Worm (Caenorhabditis elegans) whole organism, L4 larva: ENCODE data around the gene Y39B6A.5.
A peak's percentile ranks its signal among the peaks of the same experiment; 100 is the strongest.

Experiments used
- D1046.2 ChIP-seq: fragments of 200-800 bp; sonication (Bioruptor generic); IDR thresholded peaks from 2 replicates; pipeline ENCODE4 v1.3.6; 2022; ENCODE audit warnings: missing genetic modification characterization, missing compliant biosample characterization
- F26F4.8 ChIP-seq: fragments of 200-800 bp; sonication (Bioruptor generic); conservative IDR thresholded peaks from 2 replicates; pipeline ENCODE4 v1.3.6; 2022; ENCODE audit warnings: missing genetic modification characterization, missing compliant biosample characterization
- F44E2.7 ChIP-seq: fragments of 200-800 bp; sonication (Bioruptor generic); IDR thresholded peaks from 2 replicates; pipeline ENCODE4 v2.1.2; 2022; ENCODE audit warnings: missing genetic modification characterization, missing compliant biosample characterization
- R02D3.7 ChIP-seq: fragments of 150-350 bp; sonication (generic microtip); optimal IDR thresholded peaks from 3 replicates; lab custom pipeline; 2014; ENCODE audit warnings: missing biosample characterization, missing genetic modification characterization
- T20F7.1 ChIP-seq: fragments of 200-800 bp; sonication (Bioruptor generic); optimal IDR thresholded peaks from 2 replicates; lab custom pipeline; 2018; ENCODE audit warnings: mild to moderate bottlenecking, missing genetic modification characterization, missing compliant biosample characterization
- Y48G9A.11 ChIP-seq: fragments of 200-800 bp; sonication (Bioruptor generic); IDR thresholded peaks from 2 replicates; pipeline ENCODE4 v1.3.6; 2022; ENCODE audit warnings: missing genetic modification reagents, missing genetic modification characterization, missing compliant biosample characterization
- Y5F2A.4 ChIP-seq: fragments of 200-800 bp; sonication (Bioruptor generic); optimal IDR thresholded peaks from 2 replicates; lab custom pipeline; 2018; ENCODE audit warnings: mild to moderate bottlenecking, missing genetic modification characterization, missing compliant biosample characterization
- Y75B8A.6 ChIP-seq: fragments of 200-800 bp; sonication (Bioruptor generic); IDR thresholded peaks from 2 replicates; pipeline ENCODE4 v1.3.6; 2022; ENCODE audit warnings: missing genetic modification reagents, missing genetic modification characterization, missing compliant biosample characterization
- ZK337.2 ChIP-seq: fragments of 200-800 bp; sonication (Bioruptor generic); IDR thresholded peaks from 2 replicates; pipeline ENCODE4 v1.3.6; 2022; ENCODE audit warnings: missing genetic modification reagents, missing genetic modification characterization, missing compliant biosample characterization
- aha-1 ChIP-seq: fragments of 150-350 bp; peaks from one replicate; lab custom pipeline; 2014; ENCODE audit warnings: missing biosample characterization, missing genetic modification characterization
- ceh-20 ChIP-seq: fragments of 200-800 bp; sonication (Bioruptor generic); IDR thresholded peaks from 2 replicates; pipeline ENCODE4 v1.3.6; 2022; ENCODE audit warnings: missing genetic modification reagents, missing genetic modification characterization, missing compliant biosample characterization
- ceh-28 ChIP-seq: fragments of 150-350 bp; optimal IDR thresholded peaks from 2 replicates; lab custom pipeline; 2014; ENCODE audit warnings: missing biosample characterization, missing genetic modification reagents, missing genetic modification characterization
- cey-2 ChIP-seq: sonication (generic microtip); optimal IDR thresholded peaks from 3 replicates; lab custom pipeline; 2017; ENCODE audit warnings: missing genetic modification characterization, mild to moderate bottlenecking, missing compliant biosample characterization, antibody characterized with exemption, borderline replicate concordance; ENCODE audit not compliant: insufficient read depth
- daf-12 ChIP-seq: fragments of 150-350 bp; optimal IDR thresholded peaks from 2 replicates; lab custom pipeline; 2014; ENCODE audit warnings: missing biosample characterization, missing genetic modification reagents, missing genetic modification characterization
- daf-16 ChIP-seq, 3 experiments: sonication (generic microtip); optimal IDR thresholded peaks; 2 replicates each; lab custom pipeline; 2016 to 2017; ENCODE audit warnings: missing genetic modification characterization in 3 of 3, missing genetic modification reagents in 3 of 3, mild to moderate bottlenecking in 2 of 3, missing compliant biosample characterization in 2 of 3, missing biosample characterization in 1 of 3, moderate library complexity in 1 of 3
- dmd-6 ChIP-seq: fragments of 200-800 bp; sonication (Bioruptor generic); IDR thresholded peaks from 2 replicates; pipeline ENCODE4 v1.3.6; 2022; ENCODE audit warnings: missing genetic modification reagents, missing genetic modification characterization, missing compliant biosample characterization
- dve-1 ChIP-seq: sonication (generic microtip); optimal IDR thresholded peaks from 2 replicates; lab custom pipeline; 2017; ENCODE audit warnings: antibody characterized with exemption, mild to moderate bottlenecking, missing genetic modification characterization, missing compliant biosample characterization; ENCODE audit not compliant: insufficient read depth
- egl-27 ChIP-seq: sonication (generic microtip); optimal IDR thresholded peaks from 3 replicates; lab custom pipeline; 2017; ENCODE audit warnings: missing biosample characterization, missing genetic modification reagents, missing genetic modification characterization
- egl-43 ChIP-seq: fragments of 200-800 bp; sonication (Bioruptor generic); IDR thresholded peaks from 2 replicates; pipeline ENCODE4 v1.3.6; 2022; ENCODE audit warnings: missing genetic modification reagents, missing genetic modification characterization, missing compliant biosample characterization
- fkh-10 ChIP-seq: fragments of 150-350 bp; optimal IDR thresholded peaks from 2 replicates; lab custom pipeline; 2014; ENCODE audit warnings: missing biosample characterization, missing genetic modification reagents, missing genetic modification characterization
- gei-8 ChIP-seq: fragments of 200-800 bp; sonication (Bioruptor generic); optimal IDR thresholded peaks from 2 replicates; lab custom pipeline; 2018; ENCODE audit warnings: mild to moderate bottlenecking, missing genetic modification characterization, missing compliant biosample characterization
- hif-1 ChIP-seq, 2 experiments: sonication (generic microtip); optimal IDR thresholded peaks; 2 replicates each; lab custom pipeline; 2016 to 2017; ENCODE audit warnings: missing compliant biosample characterization in 2 of 2, missing genetic modification characterization in 2 of 2, missing genetic modification reagents in 2 of 2, missing genotype in 2 of 2, mild to moderate bottlenecking in 1 of 2
- hlh-30 ChIP-seq: sonication (generic microtip); optimal IDR thresholded peaks from 2 replicates; lab custom pipeline; 2017; ENCODE audit warnings: antibody characterized with exemption, mild to moderate bottlenecking, missing genetic modification characterization, missing compliant biosample characterization; ENCODE audit not compliant: insufficient read depth
- hmg-1.1 ChIP-seq: fragments of 200-800 bp; sonication (Bioruptor generic); IDR thresholded peaks from 2 replicates; pipeline ENCODE4 v1.3.6; 2022; ENCODE audit warnings: missing genetic modification reagents, missing genetic modification characterization, missing compliant biosample characterization
- jun-1 ChIP-seq: fragments of 150-350 bp; optimal IDR thresholded peaks from 2 replicates; lab custom pipeline; 2014; ENCODE audit warnings: missing biosample characterization, missing genetic modification reagents, missing genetic modification characterization
- lin-1 ChIP-seq: fragments of 200-800 bp; sonication (Bioruptor generic); IDR thresholded peaks from 2 replicates; pipeline ENCODE4 v1.3.6; 2022; ENCODE audit warnings: missing genetic modification reagents, missing genetic modification characterization, missing compliant biosample characterization
- lin-13 ChIP-seq: fragments of 150-350 bp; optimal IDR thresholded peaks from 2 replicates; lab custom pipeline; 2014; ENCODE audit warnings: missing biosample characterization, missing genetic modification reagents, missing genetic modification characterization
- lin-15B ChIP-seq: fragments of 150-350 bp; sonication (generic microtip); optimal IDR thresholded peaks from 3 replicates; lab custom pipeline; 2014; ENCODE audit warnings: missing biosample characterization, missing genetic modification characterization
- lin-29 ChIP-seq: fragments of 200-800 bp; sonication (Bioruptor generic); IDR thresholded peaks from 2 replicates; pipeline ENCODE4 v1.3.6; 2022; ENCODE audit warnings: missing genetic modification reagents, missing genetic modification characterization, missing compliant biosample characterization
- lin-38 ChIP-seq: fragments of 200-800 bp; sonication (Bioruptor generic); IDR thresholded peaks from 2 replicates; pipeline ENCODE4 v1.3.6; 2022; ENCODE audit warnings: missing genetic modification reagents, missing genetic modification characterization, missing compliant biosample characterization
- lsy-2 ChIP-seq, 2 experiments: fragments of 150-350 bp in 1 of 2; sonication (generic microtip) in 1 of 2; optimal IDR thresholded peaks; 2 replicates each; lab custom pipeline; 2014 to 2017; ENCODE audit warnings: missing biosample characterization in 2 of 2, missing genetic modification characterization in 2 of 2
- mdl-1 ChIP-seq, 2 experiments: fragments of 150-350 bp in 1 of 2; sonication (generic microtip) in 1 of 2; optimal IDR thresholded peaks; 2 replicates each; lab custom pipeline; 2014 to 2017; ENCODE audit warnings: missing biosample characterization in 2 of 2, missing genetic modification characterization in 2 of 2
- mes-2 ChIP-seq: sonication (generic microtip); optimal IDR thresholded peaks from 2 replicates; lab custom pipeline; 2016; ENCODE audit warnings: missing genotype, mild to moderate bottlenecking, missing genetic modification characterization, missing compliant biosample characterization; ENCODE audit not compliant: poor library complexity, severe bottlenecking
- mxl-3 ChIP-seq: fragments of 200-800 bp; sonication (Bioruptor generic); optimal IDR thresholded peaks from 2 replicates; lab custom pipeline; 2018; ENCODE audit warnings: mild to moderate bottlenecking, missing genetic modification characterization, missing compliant biosample characterization
- nhr-102 ChIP-seq: sonication (generic microtip); optimal IDR thresholded peaks from 2 replicates; lab custom pipeline; 2016; ENCODE audit warnings: mild to moderate bottlenecking, missing genetic modification characterization, moderate library complexity, missing compliant biosample characterization
- nhr-111 ChIP-seq: fragments of 200-800 bp; sonication (Bioruptor generic); optimal IDR thresholded peaks from 2 replicates; lab custom pipeline; 2018; ENCODE audit warnings: mild to moderate bottlenecking, missing genetic modification characterization, missing compliant biosample characterization
- nhr-25 ChIP-seq: sonication (generic microtip); optimal IDR thresholded peaks from 2 replicates; lab custom pipeline; 2017; ENCODE audit warnings: missing genetic modification characterization, mild to moderate bottlenecking, missing compliant biosample characterization, antibody characterized with exemption, moderate library complexity, borderline replicate concordance; ENCODE audit not compliant: insufficient read depth
- nhr-41 ChIP-seq: fragments of 200-800 bp; sonication (Bioruptor generic); IDR thresholded peaks from 2 replicates; pipeline ENCODE4 v1.3.6; 2022; ENCODE audit warnings: missing genetic modification reagents, missing genetic modification characterization, missing compliant biosample characterization
- nhr-42 ChIP-seq: fragments of 200-800 bp; sonication (Bioruptor generic); IDR thresholded peaks from 2 replicates; pipeline ENCODE4 v1.3.6; 2022; ENCODE audit warnings: missing genetic modification characterization, missing compliant biosample characterization
- nhr-6 ChIP-seq: fragments of 150-350 bp; optimal IDR thresholded peaks from 2 replicates; lab custom pipeline; 2014; ENCODE audit warnings: missing biosample characterization, missing genetic modification characterization
- nhr-76 ChIP-seq: fragments of 150-350 bp; optimal IDR thresholded peaks from 2 replicates; lab custom pipeline; 2014; ENCODE audit warnings: missing biosample characterization, missing genetic modification characterization
- pha-4 ChIP-seq, 2 experiments: fragments of 150-350 bp in 1 of 2; fragments of 200-800 bp in 1 of 2; sonication (Bioruptor generic) in 1 of 2; IDR thresholded peaks in 1 of 2; optimal IDR thresholded peaks in 1 of 2; 2 replicates each; pipeline versions ENCODE4 v1.3.6 to Lab custom; 2014 to 2022; ENCODE audit warnings: missing genetic modification characterization in 2 of 2, missing genetic modification reagents in 2 of 2, missing biosample characterization in 1 of 2, missing compliant biosample characterization in 1 of 2
- pqm-1 ChIP-seq: sonication (generic microtip); optimal IDR thresholded peaks from 2 replicates; lab custom pipeline; 2017; ENCODE audit warnings: missing biosample characterization, missing genetic modification characterization
- saeg-2 ChIP-seq: fragments of 200-800 bp; sonication (Bioruptor generic); IDR thresholded peaks from 2 replicates; pipeline ENCODE4 v1.3.6; 2022; ENCODE audit warnings: missing genetic modification reagents, missing genetic modification characterization, missing compliant biosample characterization
- set-16 ChIP-seq: fragments of 200-800 bp; sonication (Bioruptor generic); IDR thresholded peaks from 2 replicates; pipeline ENCODE4 v1.3.6; 2022; ENCODE audit warnings: missing genetic modification reagents, missing genetic modification characterization, missing compliant biosample characterization
- spr-1 ChIP-seq: sonication (generic microtip); optimal IDR thresholded peaks from 2 replicates; lab custom pipeline; 2016; ENCODE audit warnings: mild to moderate bottlenecking, missing genetic modification characterization, missing compliant biosample characterization
- tra-1 ChIP-seq: fragments of 200-800 bp; sonication (Bioruptor generic); IDR thresholded peaks from 2 replicates; pipeline ENCODE4 v1.3.6; 2022; ENCODE audit warnings: missing genetic modification reagents, missing genetic modification characterization, missing compliant biosample characterization
- zfp-3 ChIP-seq: fragments of 200-800 bp; sonication (Bioruptor generic); conservative IDR thresholded peaks from 2 replicates; pipeline ENCODE4 v1.3.6; 2022; ENCODE audit warnings: missing genetic modification reagents, missing genetic modification characterization, missing compliant biosample characterization
- zip-2 ChIP-seq: fragments of 150-350 bp; optimal IDR thresholded peaks from 2 replicates; lab custom pipeline; 2014; ENCODE audit warnings: missing biosample characterization, missing genetic modification characterization

Gene Y39B6A.5

DNA sequence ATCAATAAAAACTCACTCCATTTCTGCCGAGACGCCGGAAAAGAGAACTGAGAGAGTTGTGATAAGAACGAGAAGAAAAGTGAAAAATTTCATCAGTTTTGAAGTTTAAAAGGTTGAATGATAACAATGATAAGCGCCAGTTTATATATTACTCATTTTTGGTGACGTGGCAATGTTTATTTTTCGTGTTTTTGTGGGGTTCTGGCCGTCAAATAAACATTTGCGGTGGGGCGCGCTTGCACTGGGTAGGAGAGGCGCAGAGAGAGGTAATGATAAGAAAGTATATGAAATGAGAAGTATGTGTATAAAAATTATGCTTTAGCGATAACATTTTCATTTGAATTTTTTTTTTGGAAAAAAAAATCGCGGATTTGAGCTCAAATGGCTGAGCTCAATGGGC, at the start of gene Y39B6A.5:
TSS of gene Y39B6A.5 (minus strand) at position 214 of the 400 bp plus-strand sequence.
- TF ChIP-seq lin-1 (GFP tag; lab: Robert Waterston, UW) (peak; percentile 94), egl-27 (no peak), spr-1 (tag; lab: Kevin White, UChicago) (no peak), saeg-2 (no peak), mes-2 (tag; lab: Kevin White, UChicago) (peak; percentile 81), F44E2.7 (GFP tag; lab: Robert Waterston, UW) (no peak), zip-2 (peak; percentile 13), ceh-28 (tag; lab: Kevin White, UChicago) (no peak), lin-13 (GFP tag; lab: Kevin White, UChicago) (peak; percentile 83), T20F7.1 (GFP tag; lab: Kevin White, UChicago) (peak; percentile 80), dve-1 (peak; percentile 99), pha-4 (GFP tag; IDR thresholded peaks at IDR 0.05; lab: Robert Waterston, UW) (peak; percentile 64), pha-4 (tag; optimal IDR thresholded peaks at IDR 0.05; lab: Kevin White, UChicago) (peak; percentile 96), pqm-1 (peak; percentile 98), aha-1 (tag; lab: Kevin White, UChicago) (peak; percentile 80), nhr-42 (GFP tag; lab: Robert Waterston, UW) (no peak), nhr-6 (peak; percentile 95), mxl-3 (GFP tag; lab: Kevin White, UChicago) (no peak), hif-1 (tag; optimal IDR thresholded peaks at IDR 0.05; lab: Kevin White, UChicago) (peak in 1 of 2 experiments; percentile 46), lsy-2 (tag; optimal IDR thresholded peaks at IDR 0.05; lab: Kevin White, UChicago) (peak; percentile 9 to 68), nhr-102 (tag; lab: Kevin White, UChicago) (peak; percentile 78), hlh-30 (tag; lab: Kevin White, UChicago) (peak; percentile 30), D1046.2 (GFP tag; lab: Robert Waterston, UW) (no peak), lin-29 (GFP tag; lab: Robert Waterston, UW) (no peak), Y5F2A.4 (no peak), nhr-111 (GFP tag; lab: Kevin White, UChicago) (no peak), daf-16 (GFP tag; optimal IDR thresholded peaks at IDR 0.05; lab: Kevin White, UChicago) (peak in 1 of 2 experiments; percentile 96), daf-16 (tag; optimal IDR thresholded peaks at IDR 0.05; lab: Kevin White, UChicago) (peak; percentile 100), egl-43 (GFP tag; lab: Robert Waterston, UW) (no peak), nhr-41 (GFP tag; lab: Robert Waterston, UW) (no peak), jun-1 (tag; lab: Kevin White, UChicago) (peak; percentile 48), zfp-3 (GFP tag; lab: Robert Waterston, UW) (no peak), lin-38 (GFP tag; lab: Robert Waterston, UW) (peak; percentile 88), Y75B8A.6 (GFP tag; lab: Robert Waterston, UW) (no peak), F26F4.8 (GFP tag; lab: Robert Waterston, UW) (no peak), R02D3.7 (tag; lab: Kevin White, UChicago) (no peak), ceh-20 (GFP tag; lab: Robert Waterston, UW) (peak; percentile 71; the same call in 1 of the 2 replicates), daf-12 (tag; lab: Kevin White, UChicago) (no peak), mdl-1 (tag; optimal IDR thresholded peaks at IDR 0.05; lab: Kevin White, UChicago) (peak in 1 of 2 experiments; percentile 53), nhr-25 (tag; lab: Kevin White, UChicago) (no peak), fkh-10 (GFP tag; lab: Kevin White, UChicago) (no peak), Y48G9A.11 (GFP tag; lab: Robert Waterston, UW) (no peak), ZK337.2 (GFP tag; lab: Robert Waterston, UW) (no peak), hmg-1.1 (no peak), cey-2 (tag; lab: Kevin White, UChicago) (peak; percentile 71), set-16 (GFP tag; lab: Robert Waterston, UW) (no peak), nhr-76 (tag; lab: Kevin White, UChicago) (no peak), tra-1 (GFP tag; lab: Robert Waterston, UW) (peak; percentile 51; the same call in 1 of the 2 replicates), lin-15B (tag; lab: Kevin White, UChicago) (no peak), gei-8 (GFP tag; lab: Kevin White, UChicago) (no peak), dmd-6 (GFP tag; lab: Robert Waterston, UW) (peak; percentile 95)
